Fruit fly (Drosophila melanogaster) whole organism, embryonic: ENCODE measurements around the gene Lerp.

Source experiments
- Antp ChIP-seq: fragments of 200-800 bp; sonication (Bioruptor generic); optimal IDR thresholded peaks from 3 replicates; lab custom pipeline; 2016; ENCODE audit warnings: missing biosample characterization, missing genetic modification characterization
- Bteb2 ChIP-seq: fragments of 200-800 bp; sonication (Bioruptor generic); optimal IDR thresholded peaks from 2 replicates; lab custom pipeline; 2016; ENCODE audit warnings: missing biosample characterization, missing genetic modification characterization
- CG10274 ChIP-seq: fragments of 200-800 bp; sonication (Bioruptor generic); optimal IDR thresholded peaks from 3 replicates; lab custom pipeline; 2017; ENCODE audit warnings: missing biosample characterization, mild to moderate bottlenecking, missing genetic modification characterization
- CG10462 ChIP-seq: fragments of 200-800 bp; sonication (Bioruptor generic); optimal IDR thresholded peaks from 2 replicates; lab custom pipeline; 2016; ENCODE audit warnings: missing biosample characterization, missing genetic modification characterization
- CG1233 ChIP-seq: fragments of 200-800 bp; sonication (Bioruptor generic); optimal IDR thresholded peaks from 4 replicates; lab custom pipeline; 2018; ENCODE audit warnings: missing biosample characterization, mild to moderate bottlenecking, missing genetic modification characterization
- CG1603 ChIP-seq: fragments of 200-800 bp; sonication (Bioruptor generic); optimal IDR thresholded peaks from 2 replicates; lab custom pipeline; 2019; ENCODE audit warnings: missing biosample characterization, mild to moderate bottlenecking, missing genetic modification characterization, moderate library complexity
- CG16863 ChIP-seq: fragments of 200-800 bp; sonication (Bioruptor generic); optimal IDR thresholded peaks from 3 replicates; lab custom pipeline; 2016; ENCODE audit warnings: missing biosample characterization, missing genetic modification characterization
- CG17361 ChIP-seq: fragments of 200-800 bp; sonication (Bioruptor generic); IDR thresholded peaks from 3 replicates; pipeline ENCODE4 v1.3.6; 2022; ENCODE audit warnings: missing biosample characterization, missing genetic modification characterization
- CG17385 ChIP-seq: fragments of 200-800 bp; sonication (Bioruptor generic); optimal IDR thresholded peaks from 3 replicates; lab custom pipeline; 2018; ENCODE audit warnings: missing biosample characterization, mild to moderate bottlenecking, missing genetic modification characterization
- CG1792 ChIP-seq: fragments of 200-800 bp; sonication (Bioruptor generic); optimal IDR thresholded peaks from 2 replicates; lab custom pipeline; 2016; ENCODE audit warnings: missing biosample characterization, missing genetic modification characterization
- CG2120 ChIP-seq: fragments of 200-800 bp; sonication (Bioruptor generic); optimal IDR thresholded peaks from 3 replicates; lab custom pipeline; 2016; ENCODE audit warnings: missing biosample characterization, missing genetic modification characterization
- CG31388 ChIP-seq: fragments of 200-800 bp; sonication (Bioruptor generic); optimal IDR thresholded peaks from 2 replicates; lab custom pipeline; 2016; ENCODE audit warnings: missing biosample characterization, missing genetic modification characterization
- CG7556 ChIP-seq: fragments of 200-800 bp; sonication (Bioruptor generic); optimal IDR thresholded peaks from 2 replicates; lab custom pipeline; 2017; ENCODE audit warnings: missing biosample characterization, mild to moderate bottlenecking, missing genetic modification characterization
- CG8924 ChIP-seq: fragments of 200-800 bp; optimal IDR thresholded peaks from 3 replicates; lab custom pipeline; 2019; ENCODE audit warnings: missing biosample characterization, mild to moderate bottlenecking, missing genetic modification characterization, moderate library complexity
- CG9437 ChIP-seq: fragments of 200-800 bp; sonication (Bioruptor generic); optimal IDR thresholded peaks from 2 replicates; lab custom pipeline; 2018; ENCODE audit warnings: missing biosample characterization, mild to moderate bottlenecking, missing genetic modification characterization
- CG9727 ChIP-seq: fragments of 200-800 bp; sonication (Bioruptor generic); optimal IDR thresholded peaks from 3 replicates; lab custom pipeline; 2017; ENCODE audit warnings: missing biosample characterization, mild to moderate bottlenecking, missing genetic modification characterization
- Dbx ChIP-seq: fragments of 200-800 bp; sonication (Bioruptor generic); IDR thresholded peaks from 3 replicates; pipeline ENCODE4 v1.3.6; 2022; ENCODE audit warnings: missing biosample characterization, missing genetic modification characterization
- Drgx ChIP-seq: fragments of 200-800 bp; sonication (Bioruptor generic); IDR thresholded peaks from 2 replicates; pipeline ENCODE4 v1.3.6; 2022; ENCODE audit warnings: missing biosample characterization, missing genetic modification characterization
- Fer2 ChIP-seq: fragments of 200-800 bp; sonication (Bioruptor generic); optimal IDR thresholded peaks from 2 replicates; lab custom pipeline; 2018; ENCODE audit warnings: missing biosample characterization, mild to moderate bottlenecking, missing genetic modification characterization, moderate library complexity
- HLH3B ChIP-seq: fragments of 200-800 bp; sonication (Bioruptor generic); IDR thresholded peaks from 2 replicates; pipeline ENCODE4 v1.3.6; 2022; ENCODE audit warnings: missing biosample characterization, missing genetic modification characterization
- Hey ChIP-seq: fragments of 200-800 bp; sonication (Bioruptor generic); optimal IDR thresholded peaks from 3 replicates; lab custom pipeline; 2018; ENCODE audit warnings: missing biosample characterization, mild to moderate bottlenecking, missing genetic modification characterization
- Lim3 ChIP-seq: fragments of 200-800 bp; sonication (Bioruptor generic); IDR thresholded peaks from 2 replicates; pipeline ENCODE4 v1.3.6; 2022; ENCODE audit warnings: missing biosample characterization, missing genetic modification characterization
- Med ChIP-seq: fragments of 200-800 bp; sonication (Bioruptor generic); peaks from one replicate; lab custom pipeline; 2016; ENCODE audit warnings: missing biosample characterization, missing genetic modification characterization, mild to moderate bottlenecking, inconsistent platforms, moderate library complexity
- Mrtf ChIP-seq: fragments of 200-800 bp; sonication (Bioruptor generic); IDR thresholded peaks from 3 replicates; pipeline ENCODE4 v1.3.6; 2022; ENCODE audit warnings: missing biosample characterization, missing genetic modification characterization
- Myb ChIP-seq: fragments of 200-800 bp; sonication (Bioruptor generic); optimal IDR thresholded peaks from 2 replicates; lab custom pipeline; 2016; ENCODE audit warnings: missing biosample characterization, missing genetic modification characterization
- Nf-YA ChIP-seq: fragments of 200-800 bp; sonication (Bioruptor generic); IDR thresholded peaks from 2 replicates; pipeline ENCODE4 v1.3.6; 2022; ENCODE audit warnings: missing biosample characterization, missing genetic modification characterization
- NfI ChIP-seq: fragments of 200-800 bp; sonication (Bioruptor generic); optimal IDR thresholded peaks from 3 replicates; lab custom pipeline; 2018; ENCODE audit warnings: missing biosample characterization, mild to moderate bottlenecking, missing genetic modification characterization, moderate library complexity
- Poxn ChIP-seq: fragments of 200-800 bp; sonication (Bioruptor generic); IDR thresholded peaks from 2 replicates; pipeline ENCODE4 v1.3.6; 2022; ENCODE audit warnings: missing biosample characterization, missing genetic modification characterization
- Ptx1 ChIP-seq: fragments of 200-800 bp; sonication (Bioruptor generic); IDR thresholded peaks from 2 replicates; pipeline ENCODE4 v1.3.6; 2022; ENCODE audit warnings: missing biosample characterization, missing genetic modification characterization
- Sox102F ChIP-seq: fragments of 200-800 bp; sonication (Bioruptor generic); optimal IDR thresholded peaks from 2 replicates; lab custom pipeline; 2018; ENCODE audit warnings: missing biosample characterization, mild to moderate bottlenecking, missing genetic modification characterization, moderate library complexity
- TFAM ChIP-seq: fragments of 200-800 bp; sonication (Bioruptor generic); optimal IDR thresholded peaks from 2 replicates; lab custom pipeline; 2017; ENCODE audit warnings: missing biosample characterization, missing genetic modification characterization, inconsistent platforms
- Trl ChIP-seq, 3 experiments: fragments of >200 bp in 2 of 3; fragments of 200-800 bp in 1 of 3; sonication (Bioruptor generic) in 1 of 3; optimal IDR thresholded peaks; 2 replicates in 1 of 3; 3 replicates in 2 of 3; lab custom pipeline; 2016 to 2017; ENCODE audit warnings: missing biosample characterization in 1 of 3, missing genetic modification characterization in 1 of 3
- Xrp1 ChIP-seq: fragments of 200-800 bp; sonication (Bioruptor generic); IDR thresholded peaks from 2 replicates; pipeline ENCODE4 v1.3.6; 2022; ENCODE audit warnings: missing biosample characterization, missing genetic modification characterization
- ab ChIP-seq: fragments of 200-800 bp; sonication (Bioruptor generic); optimal IDR thresholded peaks from 2 replicates; lab custom pipeline; 2016; ENCODE audit warnings: missing biosample characterization, missing genetic modification characterization
- ac ChIP-seq: fragments of 200-800 bp; sonication (Bioruptor generic); optimal IDR thresholded peaks from 3 replicates; lab custom pipeline; 2017; ENCODE audit warnings: missing biosample characterization, mild to moderate bottlenecking, missing genetic modification characterization
- bcd ChIP-seq: fragments of 200-800 bp; sonication (Bioruptor generic); optimal IDR thresholded peaks from 2 replicates; lab custom pipeline; 2017; ENCODE audit warnings: missing biosample characterization, mild to moderate bottlenecking, missing genetic modification characterization
- chinmo ChIP-seq: fragments of 200-800 bp; sonication (Bioruptor generic); IDR thresholded peaks from 4 replicates; pipeline ENCODE4 v1.3.6; 2022; ENCODE audit warnings: missing biosample characterization, missing genetic modification characterization; ENCODE audit not compliant: partially characterized antibody
- ci ChIP-seq: fragments of 200-800 bp; sonication (Bioruptor generic); IDR thresholded peaks from 3 replicates; pipeline ENCODE4 v1.3.6; 2022; ENCODE audit warnings: missing biosample characterization, missing genetic modification characterization
- da ChIP-seq: fragments of 200-800 bp; sonication (Bioruptor generic); optimal IDR thresholded peaks from 2 replicates; lab custom pipeline; 2016; ENCODE audit warnings: missing biosample characterization, missing genetic modification characterization
- dati ChIP-seq: fragments of 200-800 bp; sonication (Bioruptor generic); IDR thresholded peaks from 2 replicates; pipeline ENCODE4 v1.3.6; 2022; ENCODE audit warnings: missing biosample characterization, missing genetic modification characterization
- dysf ChIP-seq: fragments of 200-800 bp; sonication (Bioruptor generic); IDR thresholded peaks from 3 replicates; pipeline ENCODE4 v1.3.6; 2022; ENCODE audit warnings: missing biosample characterization, missing genetic modification characterization
- insv ChIP-seq, 2 experiments: fragments of 200-800 bp; sonication (Bioruptor generic); optimal IDR thresholded peaks; 3 replicates each; lab custom pipeline; 2016 to 2018; ENCODE audit warnings: missing biosample characterization in 2 of 2, missing genetic modification characterization in 2 of 2
- lab ChIP-seq: fragments of 200-800 bp; sonication (Bioruptor generic); optimal IDR thresholded peaks from 3 replicates; lab custom pipeline; 2017; ENCODE audit warnings: missing biosample characterization, missing genetic modification characterization, mild to moderate bottlenecking, moderate library complexity, missing genetic modification reagents
- lilli ChIP-seq: fragments of 200-800 bp; sonication (Bioruptor generic); optimal IDR thresholded peaks from 3 replicates; lab custom pipeline; 2016; ENCODE audit warnings: missing biosample characterization, missing genetic modification characterization
- otp ChIP-seq: fragments of 200-800 bp; sonication (Bioruptor generic); IDR thresholded peaks from 3 replicates; pipeline ENCODE4, ENCODE4 v1.3.6; 2022; ENCODE audit warnings: missing biosample characterization, missing genetic modification characterization
- peb ChIP-seq: fragments of 200-800 bp; sonication (Bioruptor generic); IDR thresholded peaks from 2 replicates; pipeline ENCODE4 v1.3.6; 2022; ENCODE audit warnings: missing biosample characterization, missing genetic modification characterization
- pum ChIP-seq: fragments of 200-800 bp; sonication (Bioruptor generic); optimal IDR thresholded peaks from 2 replicates; lab custom pipeline; 2016; ENCODE audit warnings: missing biosample characterization, missing genetic modification characterization
- scrt ChIP-seq: fragments of 200-800 bp; sonication (Bioruptor generic); optimal IDR thresholded peaks from 2 replicates; lab custom pipeline; 2018; ENCODE audit warnings: missing biosample characterization, mild to moderate bottlenecking, missing genetic modification characterization, moderate library complexity
- stwl ChIP-seq: fragments of 200-800 bp; sonication (Bioruptor generic); optimal IDR thresholded peaks from 3 replicates; lab custom pipeline; 2018; ENCODE audit warnings: missing biosample characterization, mild to moderate bottlenecking, missing genetic modification characterization, moderate library complexity
- vnd ChIP-seq: fragments of 200-800 bp; sonication (Bioruptor generic); IDR thresholded peaks from 3 replicates; pipeline ENCODE4 v1.3.6; 2022; ENCODE audit warnings: missing biosample characterization, missing genetic modification characterization; ENCODE audit not compliant: partially characterized antibody
- wdn ChIP-seq: fragments of 200-800 bp; sonication (Bioruptor generic); IDR thresholded peaks from 2 replicates; pipeline ENCODE4 v1.3.6; 2022; ENCODE audit warnings: missing biosample characterization, missing genetic modification characterization
- z ChIP-seq: fragments of 200-800 bp; sonication (Bioruptor generic); IDR thresholded peaks from 3 replicates; pipeline ENCODE4 v1.3.6; 2022; ENCODE audit warnings: missing biosample characterization, missing genetic modification characterization

Gene Lerp

DNA sequence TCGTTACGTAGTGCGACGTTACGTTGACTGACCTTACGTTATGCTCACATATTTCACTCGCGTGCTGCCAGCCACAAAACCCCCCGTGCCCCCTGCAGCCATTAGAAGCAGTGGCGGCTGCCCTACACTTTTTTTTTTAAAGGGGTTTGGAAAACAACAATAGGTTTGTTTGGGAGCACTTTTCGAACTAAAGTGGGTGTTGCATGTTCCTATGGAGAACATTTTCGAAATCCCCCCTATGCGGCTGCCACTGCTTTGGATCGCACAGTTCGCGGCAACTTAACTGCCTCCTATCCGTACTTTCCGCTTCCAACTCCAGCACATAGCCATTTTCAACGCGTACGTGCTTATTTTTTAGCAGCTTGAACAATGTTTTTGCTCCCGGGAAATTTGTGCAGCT is 9.2 kb downstream of the Lerp start (continued):
- TF ChIP-seq ci (GFP tag; lab: Robert Waterston, UW) (peak; percentile 60; the same call in 1 of the 3 replicates), ac (no peak), TFAM (GFP tag; lab: Kevin White, UChicago) (no peak), Antp (no peak), Ptx1 (GFP tag; lab: Robert Waterston, UW) (peak; percentile 49), CG16863 (peak; percentile 26), scrt (GFP tag; lab: Kevin White, UChicago) (no peak), CG1792 (no peak), CG10274 (GFP tag; lab: Kevin White, UChicago) (no peak), Fer2 (tag; lab: Kevin White, UChicago) (no peak), CG31388 (no peak), wdn (GFP tag; lab: Robert Waterston, UW) (no peak), CG8924 (tag; lab: Kevin White, UChicago) (no peak), lilli (GFP tag; lab: Kevin White, UChicago) (peak; percentile 43), CG10462 (GFP tag; lab: Kevin White, UChicago) (no peak), bcd (GFP tag; lab: Kevin White, UChicago) (no peak), dati (no peak), Bteb2 (GFP tag; lab: Kevin White, UChicago) (no peak), da (GFP tag; lab: Kevin White, UChicago) (no peak), Drgx (GFP tag; lab: Robert Waterston, UW) (0 out of 2 replicates have a peak, but pooled peaks have one; percentile 33), CG17361 (GFP tag; lab: Robert Waterston, UW) (no peak), Xrp1 (GFP tag; lab: Robert Waterston, UW) (peak; percentile 26; the same call in 1 of the 2 replicates), otp (GFP tag; lab: Robert Waterston, UW) (no peak), stwl (tag; lab: Kevin White, UChicago) (no peak), dysf (GFP tag; lab: Robert Waterston, UW) (0 out of 3 replicates have a peak, but pooled peaks have one; percentile 42), CG1233 (GFP tag; lab: Kevin White, UChicago) (no peak), Med (GFP tag; lab: Kevin White, UChicago) (peak; percentile 82), HLH3B (GFP tag; lab: Robert Waterston, UW) (0 out of 2 replicates have a peak, but pooled peaks have one; percentile 27), lab (GFP tag; lab: Kevin White, UChicago) (peak; percentile 50), Sox102F (peak; percentile 23), CG17385 (GFP tag; lab: Kevin White, UChicago) (no peak), CG7556 (GFP tag; lab: Kevin White, UChicago) (peak; percentile 10), Mrtf (0 out of 3 replicates have a peak, but pooled peaks have one; percentile 18), insv (GFP tag; optimal IDR thresholded peaks at IDR 0.05; lab: Kevin White, UChicago) (no peak), Nf-YA (GFP tag; lab: Robert Waterston, UW) (no peak), Lim3 (no peak), peb (GFP tag; lab: Robert Waterston, UW) (no peak; the same call in 1 of the 2 replicates), ab (GFP tag; lab: Kevin White, UChicago) (no peak), Trl (optimal IDR thresholded peaks at IDR 0.05; lab: Kevin White, UChicago) (no peak), Trl (GFP tag; optimal IDR thresholded peaks at IDR 0.05; lab: Kevin White, UChicago) (no peak), pum (GFP tag; lab: Kevin White, UChicago) (no peak), vnd (no peak), CG1603 (tag; lab: Kevin White, UChicago) (peak; percentile 5), CG9437 (GFP tag; lab: Kevin White, UChicago) (peak; percentile 80), Myb (no peak), Hey (tag; lab: Kevin White, UChicago) (no peak), Poxn (GFP tag; lab: Robert Waterston, UW) (no peak), CG9727 (no peak), chinmo (GFP tag; lab: Robert Waterston, UW) (no peak), NfI (no peak), CG2120 (GFP tag; lab: Kevin White, UChicago) (peak; percentile 53), z (GFP tag; lab: Robert Waterston, UW) (no peak), Dbx (no peak)
